Worm (Caenorhabditis elegans): ENCODE measurements around the gene F09A5.2.

F09A5.2 gene

ce11 chrX:13126420-13126819 is 8.5 kb upstream of the F09A5.2 start, which contains the start of gene F17H10.4:
Gene F17H10.4 (minus strand): TSS chrX:13126520.
- TF ChIP-seq ceh-43 (GFP tag; optimal IDR thresholded peaks at IDR 0.05) = no peak
- no peak for TF ChIP-seq cnd-1 (tag; optimal IDR thresholded peaks at IDR 0.05)
- no peak for TF ChIP-seq ceh-83 (GFP tag; optimal IDR thresholded peaks at IDR 0.05)
- TF ChIP-seq mls-2 (tag; optimal IDR thresholded peaks at IDR 0.05) = no peak
- no peak for TF ChIP-seq pha-4 (tag; optimal IDR thresholded peaks at IDR 0.05)
- no peak for TF ChIP-seq mab-5 (tag; optimal IDR thresholded peaks at IDR 0.05)
- TF ChIP-seq nhr-237 (tag; optimal IDR thresholded peaks at IDR 0.05) = no peak
- TF ChIP-seq elt-1 (tag; optimal IDR thresholded peaks at IDR 0.05; ENCODE audit: borderline replicate concordance, insufficient read depth) = no peak
- TF ChIP-seq nhr-28 (tag; optimal IDR thresholded peaks at IDR 0.05) = no peak

- TF ChIP-seq sem-2 (GFP tag; optimal IDR thresholded peaks at IDR 0.05) (no peak), cnd-1 (tag; optimal IDR thresholded peaks at IDR 0.05) (no peak), blmp-1 (tag; optimal IDR thresholded peaks at IDR 0.05) (no peak), unc-39 (tag; optimal IDR thresholded peaks at IDR 0.05) (no peak)
Observed at ce11 chrX:13129949-13130348, 5.0 kb upstream of the F09A5.2 start, which contains the start of gene spin-3. Gene spin-3 (plus strand): TSS chrX:13130249.

ce11 chrX:13139493-13139892 is 4.6 kb downstream of the F09A5.2 start, which contains the start of gene ttr-34:
Gene ttr-34 (plus strand): TSS chrX:13139793.
- TF ChIP-seq lsy-2 (tag; optimal IDR thresholded peaks at IDR 0.05) (no peak), unc-62 (GFP tag; optimal IDR thresholded peaks at IDR 0.05) (no peak), elt-1 (tag; optimal IDR thresholded peaks at IDR 0.05; ENCODE audit: borderline replicate concordance, insufficient read depth) (no peak), elt-3 (tag; optimal IDR thresholded peaks at IDR 0.05) (no peak), M03D4.4 (tag; optimal IDR thresholded peaks at IDR 0.05) (no peak), ceh-39 (tag; optimal IDR thresholded peaks at IDR 0.05) (no peak), nhr-2 (tag; optimal IDR thresholded peaks at IDR 0.05) (no peak), mab-5 (tag; optimal IDR thresholded peaks at IDR 0.05) (no peak), flh-1 (GFP tag; optimal IDR thresholded peaks at IDR 0.05) (no peak), snpc-4 (tag; optimal IDR thresholded peaks at IDR 0.05) (no peak), ces-1 (GFP tag; optimal IDR thresholded peaks at IDR 0.05) (no peak), unc-39 (tag; optimal IDR thresholded peaks at IDR 0.05) (no peak), ceh-43 (GFP tag; optimal IDR thresholded peaks at IDR 0.05) (no peak), lin-13 (tag; optimal IDR thresholded peaks at IDR 0.05) (no peak), blmp-1 (tag; optimal IDR thresholded peaks at IDR 0.05) (no peak), unc-120 (tag; optimal IDR thresholded peaks at IDR 0.05; ENCODE audit: poor library complexity, severe bottlenecking) (no peak), mep-1 (tag; optimal IDR thresholded peaks at IDR 0.05) (no peak), nhr-12 (tag; optimal IDR thresholded peaks at IDR 0.05) (no peak)

- TF ChIP-seq unc-39 (tag; optimal IDR thresholded peaks at IDR 0.05) = no peak
- no peak for TF ChIP-seq lin-32 (GFP tag; optimal IDR thresholded peaks at IDR 0.05)
- no peak for TF ChIP-seq ces-1 (GFP tag; optimal IDR thresholded peaks at IDR 0.05)
- TF ChIP-seq ztf-11 (tag; optimal IDR thresholded peaks at IDR 0.05) = no peak
- TF ChIP-seq ceh-39 (tag; optimal IDR thresholded peaks at IDR 0.05) = no peak
- no peak for TF ChIP-seq unc-120 (tag; optimal IDR thresholded peaks at IDR 0.05; ENCODE audit: poor library complexity, severe bottlenecking)
- TF ChIP-seq ceh-43 (GFP tag; optimal IDR thresholded peaks at IDR 0.05) = no peak
- TF ChIP-seq ceh-83 (GFP tag; optimal IDR thresholded peaks at IDR 0.05) = no peak
- no peak for TF ChIP-seq zip-8 (tag; optimal IDR thresholded peaks at IDR 0.05)
- TF ChIP-seq nhr-237 (tag; optimal IDR thresholded peaks at IDR 0.05) = no peak
- TF ChIP-seq elt-1 (tag; optimal IDR thresholded peaks at IDR 0.05; ENCODE audit: borderline replicate concordance, insufficient read depth) = peak; percentile 98
- TF ChIP-seq nhr-2 (tag; optimal IDR thresholded peaks at IDR 0.05) = peak; percentile 59
- TF ChIP-seq blmp-1 (tag; optimal IDR thresholded peaks at IDR 0.05) = peak; percentile 6
- peak; percentile 76 for TF ChIP-seq unc-62 (GFP tag; optimal IDR thresholded peaks at IDR 0.05)
- TF ChIP-seq elt-3 (tag; optimal IDR thresholded peaks at IDR 0.05) = peak; percentile 11
- peak; percentile 82 for TF ChIP-seq ham-2 (GFP tag; optimal IDR thresholded peaks at IDR 0.05)
- no peak for TF ChIP-seq flh-1 (GFP tag; optimal IDR thresholded peaks at IDR 0.05)
- TF ChIP-seq cnd-1 (tag; optimal IDR thresholded peaks at IDR 0.05) = no peak
- TF ChIP-seq lin-13 (tag; optimal IDR thresholded peaks at IDR 0.05) = no peak
- no peak for TF ChIP-seq nhr-76 (tag; optimal IDR thresholded peaks at IDR 0.05)
- peak; percentile 76 for TF ChIP-seq hlh-1 (tag; optimal IDR thresholded peaks at IDR 0.05)
- TF ChIP-seq lsy-2 (tag; optimal IDR thresholded peaks at IDR 0.05) = no peak
- no peak for TF ChIP-seq mls-2 (tag; optimal IDR thresholded peaks at IDR 0.05)
Observed at ce11 chrX:13141440-13141839, 6.5 kb downstream of the F09A5.2 start, which contains the start of gene F09A5.3. Gene F09A5.3 (plus strand): TSS chrX:13141601.

- TF ChIP-seq sptf-1 (tag; optimal IDR thresholded peaks at IDR 0.05) (no peak), ces-1 (GFP tag; optimal IDR thresholded peaks at IDR 0.05) (peak; percentile 71), cnd-1 (tag; optimal IDR thresholded peaks at IDR 0.05) (peak; percentile 91), lin-32 (GFP tag; optimal IDR thresholded peaks at IDR 0.05) (peak; percentile 53)
Observed at ce11 chrX:13143236-13143635, 8.3 kb downstream of the F09A5.2 start.
